Fruit fly (Drosophila melanogaster) whole organism: ENCODE results near the gene dj-1beta.

Experiments used
- CG8478 ChIP-seq: fragments of >200 bp; optimal IDR thresholded peaks from 2 replicates; lab custom pipeline; 2018; ENCODE audit warnings: inconsistent platforms
- Dll ChIP-seq: fragments of >200 bp; optimal IDR thresholded peaks from 2 replicates; lab custom pipeline; 2017
- EcR ChIP-seq, 2 experiments: fragments of >200 bp; optimal IDR thresholded peaks; 2 replicates each; lab custom pipeline; 2017; ENCODE audit warnings: missing biosample characterization in 2 of 2, missing genetic modification characterization in 2 of 2, missing genetic modification reagents in 2 of 2
- pan ChIP-seq: fragments of >200 bp; optimal IDR thresholded peaks from 2 replicates; lab custom pipeline; 2017
- psq ChIP-seq: fragments of >200 bp; optimal IDR thresholded peaks from 2 replicates; lab custom pipeline; 2017
- usp ChIP-seq: fragments of >200 bp; optimal IDR thresholded peaks from 2 replicates; lab custom pipeline; 2017; ENCODE audit warnings: missing biosample characterization, missing genetic modification characterization, mixed read lengths

dj-1beta gene

DNA sequence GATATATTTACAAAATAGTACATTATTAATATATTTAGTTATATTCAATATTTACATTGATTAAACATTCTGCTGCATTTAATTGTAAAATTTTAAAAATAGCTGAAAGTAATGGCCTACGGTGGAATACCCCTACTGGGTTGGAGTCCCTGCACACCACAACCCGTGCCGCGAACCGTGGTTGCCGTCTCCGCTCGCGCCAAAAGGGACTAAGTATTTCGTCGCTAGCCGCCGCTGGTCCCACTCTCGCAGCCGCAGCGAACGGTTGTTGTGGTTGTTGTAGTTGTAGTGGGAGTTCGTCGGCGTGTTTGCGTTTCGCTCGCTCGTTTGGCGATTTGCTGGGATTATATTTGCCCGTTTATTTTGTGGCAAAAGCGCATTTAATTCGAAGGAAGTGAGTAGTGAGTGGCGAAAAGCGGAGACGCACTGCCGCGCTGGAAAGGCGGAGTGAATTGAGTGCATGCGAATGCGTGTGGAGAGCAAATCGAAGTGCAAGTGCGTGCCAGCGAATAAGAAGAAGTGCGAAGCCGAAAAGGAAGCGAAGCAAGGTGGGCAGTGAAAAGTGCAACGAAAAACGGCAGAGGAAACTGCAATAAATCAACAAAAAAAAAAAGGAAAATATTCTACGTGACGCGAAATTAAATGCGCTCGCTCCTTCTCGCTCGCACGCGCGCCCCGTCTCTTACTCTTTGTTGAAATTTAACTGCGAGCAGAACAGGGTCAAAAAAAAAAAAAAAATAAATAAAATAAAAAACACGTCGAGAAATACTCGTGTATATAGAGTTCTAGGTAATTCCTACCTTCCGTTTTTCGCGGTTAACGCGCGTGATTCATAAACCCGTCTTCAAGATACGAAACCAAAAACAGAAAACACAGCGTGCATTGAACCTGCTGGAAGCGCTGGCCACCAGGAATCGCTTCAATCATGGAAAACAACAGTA lies 1.7 kb downstream of the dj-1beta start, which contains the start of gene cindr:
cindr (plus strand) TSS at position 272 of the 941 bp plus-strand sequence.
- TF ChIP-seq Dll (lab: Kevin White, UChicago): no peak
- no peak for TF ChIP-seq usp (GFP tag; lab: Kevin White, UChicago)
- TF ChIP-seq CG8478 (lab: Kevin White, UChicago): no peak
- no peak for TF ChIP-seq pan (lab: Kevin White, UChicago)
- TF ChIP-seq EcR (GFP tag; optimal IDR thresholded peaks at IDR 0.05; lab: Kevin White, UChicago): no peak
- TF ChIP-seq psq (lab: Kevin White, UChicago): no peak

DNA sequence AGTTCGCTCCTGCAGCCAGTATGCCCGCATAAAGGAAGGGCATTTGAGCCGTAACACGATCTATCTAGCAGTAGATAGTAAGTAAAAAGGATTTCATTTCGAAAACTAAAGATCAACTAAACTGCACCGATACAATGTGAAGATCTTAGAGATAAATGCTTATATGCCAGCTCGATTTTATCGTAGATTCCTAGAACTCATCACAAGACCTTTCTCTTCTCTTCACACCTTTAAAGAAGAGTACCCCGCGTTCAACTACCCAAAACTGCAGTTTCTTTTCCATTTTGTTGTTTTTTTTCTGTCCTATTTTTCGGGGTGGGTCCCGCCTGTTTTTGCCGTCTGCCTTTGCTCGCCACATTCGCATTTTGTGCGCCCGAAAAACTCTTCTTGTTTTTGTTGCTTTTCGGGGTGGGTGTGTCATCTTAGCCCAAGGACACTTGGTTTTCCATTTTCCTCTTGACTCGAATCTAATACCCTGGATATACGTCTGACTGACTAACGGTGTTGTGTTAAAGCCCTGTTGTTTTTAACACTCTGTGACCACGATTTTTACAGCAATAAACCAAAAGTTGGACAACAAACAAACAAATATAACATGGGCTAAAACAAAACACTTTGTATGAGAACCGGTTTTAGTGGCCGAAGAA lies 2.5 kb downstream of the dj-1beta start:
- TF ChIP-seq Dll (lab: Kevin White, UChicago): no peak
- TF ChIP-seq usp (GFP tag; lab: Kevin White, UChicago): no peak
- TF ChIP-seq EcR (GFP tag; optimal IDR thresholded peaks at IDR 0.05; lab: Kevin White, UChicago): no peak
- TF ChIP-seq pan (lab: Kevin White, UChicago): no peak

DNA sequence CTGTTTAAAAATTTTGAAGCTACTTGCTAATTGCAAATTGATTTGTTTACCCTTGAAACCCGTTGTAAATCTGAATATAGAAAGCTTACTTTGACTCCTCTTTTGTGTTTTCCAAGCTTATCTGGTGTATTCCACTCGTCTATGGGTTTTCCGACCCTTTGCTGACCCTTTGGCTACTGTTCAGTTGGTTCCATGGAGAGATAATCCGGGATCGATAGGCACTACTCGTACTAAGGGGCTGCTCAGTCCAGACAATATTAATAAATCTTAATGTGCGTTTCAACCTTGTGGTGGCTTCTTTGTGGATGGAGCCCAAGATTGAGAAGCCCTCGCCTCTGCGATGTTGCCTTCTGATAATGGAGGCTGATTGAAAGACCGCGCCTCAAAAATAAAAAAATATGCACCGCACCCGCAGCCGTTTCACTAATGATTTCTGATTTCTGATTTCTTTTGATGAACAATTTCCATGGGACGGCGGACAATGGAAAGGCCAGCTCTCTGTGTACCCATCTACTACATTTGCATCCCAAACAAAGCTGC lies 3.4 kb downstream of the dj-1beta start:
- TF ChIP-seq pan (lab: Kevin White, UChicago): no peak
- no peak for TF ChIP-seq usp (GFP tag; lab: Kevin White, UChicago)
- no peak for TF ChIP-seq EcR (GFP tag; optimal IDR thresholded peaks at IDR 0.05; lab: Kevin White, UChicago)
- no peak for TF ChIP-seq Dll (lab: Kevin White, UChicago)
- no peak for TF ChIP-seq psq (lab: Kevin White, UChicago)
- TF ChIP-seq CG8478 (lab: Kevin White, UChicago): no peak

DNA sequence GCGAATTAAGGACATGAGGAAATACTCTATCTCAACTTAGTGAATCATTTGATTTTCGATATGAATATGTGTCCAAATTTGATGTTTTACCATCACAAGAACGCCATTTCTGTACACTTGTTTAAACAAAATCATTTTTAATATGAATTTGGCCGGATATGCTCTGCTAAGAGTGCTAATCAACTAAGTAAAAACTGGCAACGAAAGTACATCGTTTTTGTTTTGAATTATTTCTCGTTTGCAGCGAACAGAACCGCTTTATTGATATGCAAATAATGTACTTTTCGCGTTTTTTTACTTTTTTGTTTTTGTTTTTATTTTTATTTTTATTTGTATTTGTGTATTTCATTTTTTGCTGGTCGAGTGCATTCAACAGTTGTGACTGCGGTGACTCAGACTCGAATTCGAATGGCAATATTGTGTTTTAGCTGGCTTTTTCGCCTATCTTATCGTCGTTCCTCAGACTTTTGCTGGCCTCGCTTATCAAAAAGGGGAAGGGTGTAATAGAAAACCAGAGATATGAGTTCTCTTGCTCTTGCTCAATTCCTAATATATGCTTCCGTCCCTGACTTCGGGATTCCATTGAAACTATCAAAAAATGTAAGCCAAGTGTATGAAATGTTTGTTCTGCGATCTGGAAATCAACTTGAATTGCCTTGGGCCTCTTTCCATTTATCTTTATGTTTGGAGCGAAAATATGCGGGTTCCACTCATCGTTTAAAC lies 4.5 kb downstream of the dj-1beta start:
- TF ChIP-seq usp (GFP tag; lab: Kevin White, UChicago): no peak
- TF ChIP-seq pan (lab: Kevin White, UChicago): no peak
- TF ChIP-seq Dll (lab: Kevin White, UChicago): no peak
- no peak for TF ChIP-seq psq (lab: Kevin White, UChicago)
- no peak for TF ChIP-seq CG8478 (lab: Kevin White, UChicago)
- no peak for TF ChIP-seq EcR (GFP tag; optimal IDR thresholded peaks at IDR 0.05; lab: Kevin White, UChicago)

DNA sequence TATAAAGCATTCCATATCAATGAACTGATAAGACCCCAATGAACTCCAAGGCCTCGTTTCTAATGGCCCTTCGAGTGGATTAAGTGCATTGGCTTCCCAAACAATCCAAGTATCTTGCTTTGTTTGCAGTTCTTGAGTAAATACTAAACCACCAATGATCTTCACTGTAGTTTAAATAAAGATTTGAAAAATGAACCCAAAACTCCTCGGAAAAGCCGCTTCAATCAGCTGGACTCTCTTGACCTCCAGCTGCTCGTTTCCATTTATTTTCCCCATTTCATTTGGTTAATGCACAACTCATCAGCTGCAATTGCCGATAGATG lies 5.1 kb downstream of the dj-1beta start:
- TF ChIP-seq CG8478 (lab: Kevin White, UChicago) (no peak), usp (GFP tag; lab: Kevin White, UChicago) (no peak), EcR (GFP tag; optimal IDR thresholded peaks at IDR 0.05; lab: Kevin White, UChicago) (no peak), psq (lab: Kevin White, UChicago) (no peak), pan (lab: Kevin White, UChicago) (no peak), Dll (lab: Kevin White, UChicago) (no peak)

DNA sequence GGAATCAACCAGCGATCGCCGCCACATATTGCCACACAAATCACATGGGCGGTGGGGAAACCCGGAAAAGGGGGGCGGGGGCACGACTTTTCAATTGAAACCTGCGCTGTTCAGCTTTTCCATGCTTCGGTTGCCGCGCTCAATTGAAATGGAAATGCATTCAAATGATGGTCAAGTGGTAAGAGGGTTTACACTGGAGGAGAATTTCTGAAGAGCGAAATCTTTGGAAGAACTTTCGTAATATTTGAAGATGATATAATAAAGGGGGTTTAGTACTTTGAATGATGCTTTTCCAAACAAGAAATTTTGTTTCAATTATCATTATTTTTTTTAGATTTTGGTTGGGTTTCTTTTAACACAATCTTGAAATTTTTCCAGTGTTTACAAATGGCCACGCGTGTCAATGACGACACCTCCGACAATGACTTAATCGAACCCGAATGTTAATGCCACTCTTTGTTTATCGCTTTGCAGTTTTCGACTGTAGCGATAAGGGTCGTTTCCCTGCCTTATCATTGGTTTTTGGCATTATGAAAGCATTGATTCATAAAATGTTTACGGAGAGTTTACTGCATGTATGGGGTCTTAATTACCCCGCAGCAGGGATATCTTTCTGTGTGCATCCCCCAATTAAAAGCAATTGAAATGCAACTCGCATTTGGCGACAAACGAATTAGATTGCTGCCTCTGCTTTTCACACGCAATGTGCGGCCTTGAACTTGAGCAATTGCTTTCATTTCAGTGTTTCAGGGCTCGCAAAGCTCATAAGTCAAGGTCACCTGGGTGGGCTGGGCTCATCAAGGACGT lies 5.7 kb downstream of the dj-1beta start:
- TF ChIP-seq EcR (GFP tag; optimal IDR thresholded peaks at IDR 0.05; lab: Kevin White, UChicago) (no peak), pan (lab: Kevin White, UChicago) (no peak), usp (GFP tag; lab: Kevin White, UChicago) (no peak), psq (lab: Kevin White, UChicago) (no peak), CG8478 (lab: Kevin White, UChicago) (no peak), Dll (lab: Kevin White, UChicago) (no peak)

DNA sequence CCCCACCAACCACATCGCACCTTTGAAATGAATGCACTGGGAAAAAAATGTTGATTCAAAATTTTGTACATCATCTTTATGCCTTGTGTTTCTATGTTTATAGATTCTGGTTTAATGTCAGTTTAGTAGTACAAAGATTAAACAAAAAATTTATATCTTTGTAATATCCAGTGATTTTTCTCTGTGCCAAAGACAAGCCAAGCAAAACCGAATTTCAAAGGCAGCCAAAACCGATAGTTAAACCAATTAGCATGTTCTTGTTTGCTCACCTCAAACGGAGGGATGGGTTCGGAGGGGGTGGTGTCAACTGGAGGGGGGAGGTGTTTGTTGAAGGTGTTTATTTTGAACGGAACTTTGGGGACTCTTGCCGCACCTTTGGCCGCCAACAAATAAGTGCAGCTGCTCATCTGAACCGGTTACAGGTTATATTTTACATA lies 7.0 kb downstream of the dj-1beta start:
- TF ChIP-seq CG8478 (lab: Kevin White, UChicago): no peak
- no peak for TF ChIP-seq pan (lab: Kevin White, UChicago)
- TF ChIP-seq Dll (lab: Kevin White, UChicago): no peak
- TF ChIP-seq usp (GFP tag; lab: Kevin White, UChicago): no peak
- no peak for TF ChIP-seq psq (lab: Kevin White, UChicago)
- no peak for TF ChIP-seq EcR (GFP tag; optimal IDR thresholded peaks at IDR 0.05; lab: Kevin White, UChicago)

DNA sequence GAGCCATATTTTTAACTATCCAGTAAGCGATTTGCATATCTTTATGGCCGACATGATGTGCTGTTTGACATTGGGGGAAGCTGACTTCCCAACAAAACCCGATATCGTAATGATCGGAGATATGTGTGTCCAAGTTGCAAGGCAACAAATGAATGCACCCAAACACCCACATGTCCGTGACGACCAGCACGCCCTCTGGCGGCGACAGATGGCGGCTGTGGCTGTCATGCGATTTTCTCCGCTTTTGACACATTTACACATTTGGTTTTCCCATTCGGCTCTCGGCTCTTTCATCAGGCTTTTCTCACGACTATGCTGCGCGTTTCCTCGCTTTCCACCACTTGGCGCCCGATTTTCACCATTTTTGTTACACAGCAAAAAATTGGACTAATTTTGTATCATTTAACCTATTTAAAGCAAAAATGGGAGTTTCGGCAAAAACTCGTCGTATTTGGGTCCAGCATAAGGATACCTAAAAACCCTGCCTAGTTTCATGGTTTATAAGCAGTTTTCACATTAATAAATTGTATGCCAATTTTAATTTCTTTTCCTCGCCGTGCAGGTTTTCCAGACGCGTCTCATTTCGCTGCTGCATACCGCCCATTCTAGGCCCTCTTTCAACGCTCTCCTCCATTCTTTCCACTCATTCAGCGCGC lies 7.8 kb downstream of the dj-1beta start:
- no peak for TF ChIP-seq CG8478 (lab: Kevin White, UChicago)
- no peak for TF ChIP-seq Dll (lab: Kevin White, UChicago)
- no peak for TF ChIP-seq EcR (GFP tag; optimal IDR thresholded peaks at IDR 0.05; lab: Kevin White, UChicago)
- no peak for TF ChIP-seq usp (GFP tag; lab: Kevin White, UChicago)
- no peak for TF ChIP-seq pan (lab: Kevin White, UChicago)
- no peak for TF ChIP-seq psq (lab: Kevin White, UChicago)

DNA sequence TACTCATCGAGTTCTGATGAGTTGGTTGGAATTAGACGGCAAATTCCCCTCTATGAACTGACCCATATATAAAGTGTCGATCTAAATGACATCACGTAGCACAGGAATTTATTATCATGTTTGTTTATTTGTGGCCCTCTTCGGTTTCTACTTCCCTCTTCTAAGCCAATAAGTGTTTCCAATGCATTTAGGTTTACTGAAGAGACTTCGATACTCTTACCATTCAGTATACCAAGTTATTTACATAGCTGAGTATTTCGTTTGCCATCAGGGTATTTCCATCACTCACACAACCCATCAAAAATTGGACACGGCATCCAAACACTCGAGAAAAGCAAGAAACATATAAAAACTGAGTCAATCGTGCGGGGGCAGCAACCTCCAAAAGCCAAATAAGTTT lies 9.3 kb downstream of the dj-1beta start:
- TF ChIP-seq EcR (GFP tag; optimal IDR thresholded peaks at IDR 0.05; lab: Kevin White, UChicago) (no peak), usp (GFP tag; lab: Kevin White, UChicago) (no peak), CG8478 (lab: Kevin White, UChicago) (no peak), Dll (lab: Kevin White, UChicago) (no peak), psq (lab: Kevin White, UChicago) (no peak), pan (lab: Kevin White, UChicago) (no peak)
